Worm (Caenorhabditis elegans) whole organism, midembryonic: Measurements from ENCODE around the gene Y49F6B.13.
"Not testable (repeated sequence)": the region's sequence is repeated elsewhere in the genome, so short reads cannot be mapped to it uniquely, and the experiment has no call there.

Experiments used
- T22C8.4 ChIP-seq: fragments of 200-800 bp; sonication (Bioruptor generic); IDR thresholded peaks from 2 replicates; pipeline ENCODE4 v1.3.6; 2022; ENCODE audit warnings: missing genetic modification characterization, missing compliant biosample characterization
- cog-1 ChIP-seq: sonication (generic microtip); optimal IDR thresholded peaks from 2 replicates; lab custom pipeline; 2016; ENCODE audit warnings: missing genetic modification characterization, missing compliant biosample characterization
- flt-1 ChIP-seq: fragments of 200-800 bp; sonication (Bioruptor generic); IDR thresholded peaks from 2 replicates; pipeline ENCODE4 v1.3.6; 2022; ENCODE audit warnings: missing genetic modification characterization, missing compliant biosample characterization
- klf-2 ChIP-seq: fragments of 200-800 bp; sonication (Bioruptor generic); conservative IDR thresholded peaks from 2 replicates; pipeline ENCODE4 v1.3.6; 2022; ENCODE audit warnings: missing genetic modification reagents, missing genetic modification characterization, missing compliant biosample characterization
- med-1 ChIP-seq: sonication (generic microtip); optimal IDR thresholded peaks from 2 replicates; lab custom pipeline; 2017; ENCODE audit warnings: missing genetic modification characterization, mild to moderate bottlenecking, missing compliant biosample characterization, antibody characterized with exemption, missing genetic modification reagents; ENCODE audit not compliant: insufficient read depth
- ref-1 ChIP-seq: fragments of 200-800 bp; sonication (Bioruptor generic); conservative IDR thresholded peaks from 2 replicates; pipeline ENCODE4 v1.3.6; 2022; ENCODE audit warnings: missing genetic modification reagents, missing genetic modification characterization, missing compliant biosample characterization
- tab-1 ChIP-seq: fragments of 200-800 bp; sonication (Bioruptor generic); IDR thresholded peaks from 2 replicates; pipeline ENCODE4 v1.3.6; 2022; ENCODE audit warnings: missing genetic modification characterization, missing compliant biosample characterization
- ztf-23 ChIP-seq: fragments of 200-800 bp; sonication (Bioruptor generic); IDR thresholded peaks from 2 replicates; pipeline ENCODE4 v1.3.6; 2022; ENCODE audit warnings: missing genetic modification reagents, missing genetic modification characterization, missing compliant biosample characterization
- ztf-29 ChIP-seq: fragments of 200-800 bp; sonication (Bioruptor generic); IDR thresholded peaks from 2 replicates; pipeline ENCODE4 v1.3.6; 2022; ENCODE audit warnings: missing genetic modification reagents, missing genetic modification characterization, missing compliant biosample characterization

Gene Y49F6B.13

DNA sequence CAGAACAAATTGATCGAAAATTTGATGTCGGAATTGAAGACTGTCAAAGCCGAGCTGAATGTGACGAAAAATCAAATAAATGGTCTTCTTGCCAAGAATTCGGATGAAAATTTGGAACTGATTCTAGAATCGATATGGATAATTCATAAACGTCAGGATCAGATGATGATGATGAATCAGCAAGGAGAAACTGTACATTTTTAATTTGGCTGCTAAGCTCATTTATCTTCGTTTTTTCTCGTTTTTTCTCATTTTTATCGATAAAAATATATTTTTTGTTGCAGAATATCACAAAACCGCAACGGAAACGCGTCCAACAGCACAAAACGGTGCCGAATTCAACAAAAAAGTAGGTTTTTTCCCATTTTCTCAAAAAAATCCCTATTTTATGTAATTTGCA, 22.0 kb downstream of the Y49F6B.13 start, which contains the start of gene C16C8.14:
TSS of gene C16C8.14 (plus strand) at position 301 of the 400 bp plus-strand sequence.
- TF ChIP-seq flt-1, T22C8.4, klf-2 (GFP tag; lab: Robert Waterston, UW): not testable (repeated sequence)

DNA sequence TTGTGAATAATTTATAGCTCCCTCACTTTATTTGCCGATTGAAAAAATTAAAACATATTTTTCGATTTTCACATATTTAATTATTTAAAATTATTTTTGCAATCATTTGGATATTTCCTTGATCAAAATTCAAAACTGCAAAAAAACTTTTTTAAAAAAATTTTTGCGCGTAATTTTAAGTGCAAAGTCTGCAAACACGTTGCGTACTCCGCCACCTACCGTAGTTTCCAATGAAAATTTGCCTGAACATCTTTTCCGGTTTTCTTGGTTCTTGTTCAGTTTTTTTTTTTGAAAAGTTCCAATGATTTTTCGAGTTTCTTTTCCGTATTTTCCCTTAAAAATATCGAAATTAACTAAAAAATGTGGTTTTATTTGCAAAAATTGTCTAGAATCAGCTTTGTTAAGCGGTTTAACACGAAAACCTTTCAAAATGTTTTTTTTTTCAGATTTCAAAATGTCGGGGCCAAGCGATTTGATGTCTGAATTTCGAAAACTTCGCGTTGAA, 22.7 kb downstream of the Y49F6B.13 start, which contains the start of gene C16C8.25:
TSS of gene C16C8.25 (plus strand) at position 455 of the 505 bp plus-strand sequence.
- TF ChIP-seq med-1 (no peak), klf-2 (GFP tag; lab: Robert Waterston, UW) (no peak)

DNA sequence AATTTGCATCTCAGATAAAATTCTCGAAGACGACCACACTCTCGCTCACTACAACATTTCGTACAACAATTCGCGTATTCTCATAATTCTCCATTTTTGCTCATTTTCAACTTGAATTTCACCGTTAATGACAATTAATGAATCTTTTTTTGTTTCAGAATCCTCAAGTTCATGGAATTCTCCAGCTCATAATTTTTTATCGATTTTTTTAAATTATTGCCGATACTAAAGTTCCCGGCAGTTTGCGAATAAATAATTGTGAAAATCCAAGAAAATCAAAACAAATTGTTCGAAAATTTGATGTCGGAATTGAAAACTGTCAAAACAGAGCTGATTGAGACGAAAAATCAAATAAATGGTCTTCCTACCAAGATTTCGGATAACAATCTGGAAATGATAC, 23.6 kb downstream of the Y49F6B.13 start, which contains the start of gene C16C8.21:
TSS of gene C16C8.21 (plus strand) at position 301 of the 400 bp plus-strand sequence.
- TF ChIP-seq ref-1 (no peak), flt-1 (GFP tag; lab: Robert Waterston, UW) (no peak), ztf-29 (GFP tag; lab: Robert Waterston, UW) (no peak), ztf-23 (GFP tag; lab: Robert Waterston, UW) (no peak), T22C8.4 (GFP tag; lab: Robert Waterston, UW) (no peak), cog-1 (tag; lab: Kevin White, UChicago) (no peak), klf-2 (GFP tag; lab: Robert Waterston, UW) (no peak), tab-1 (no peak), med-1 (no peak)

DNA sequence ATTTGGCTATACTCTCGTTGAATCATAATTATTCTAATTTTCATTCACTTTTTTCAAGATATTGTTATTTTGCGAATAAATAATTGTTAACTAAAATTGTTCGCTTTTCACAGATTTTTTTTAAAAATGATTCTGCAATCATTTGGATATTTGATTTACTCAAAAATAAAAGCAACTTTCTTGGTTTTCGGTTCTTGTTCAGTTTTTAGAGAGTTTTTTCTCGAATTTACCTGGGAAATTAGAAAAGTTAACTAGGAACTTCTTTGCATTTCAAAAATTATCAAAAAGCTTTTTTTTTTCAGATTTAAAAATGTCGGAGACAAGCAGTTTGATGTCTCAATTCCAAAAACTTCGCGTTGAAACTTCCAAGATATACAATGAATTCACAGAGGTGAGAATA, 24.9 kb downstream of the Y49F6B.13 start, which contains the start of the genes C16C8.20 and gldi-6:
TSS of gene C16C8.20 (plus strand) at position 301 of the 400 bp plus-strand sequence.
TSS of gene gldi-6 (plus strand) at position 301 of the 400 bp plus-strand sequence.
- no peak for TF ChIP-seq klf-2 (GFP tag; lab: Robert Waterston, UW)
- TF ChIP-seq cog-1 (tag; lab: Kevin White, UChicago): no peak
- TF ChIP-seq ztf-23 (GFP tag; lab: Robert Waterston, UW): no peak
- TF ChIP-seq T22C8.4 (GFP tag; lab: Robert Waterston, UW): no peak
- TF ChIP-seq ref-1: no peak
- TF ChIP-seq ztf-29 (GFP tag; lab: Robert Waterston, UW): no peak
- TF ChIP-seq tab-1: no peak
- no peak for TF ChIP-seq med-1
- TF ChIP-seq flt-1 (GFP tag; lab: Robert Waterston, UW): no peak

DNA sequence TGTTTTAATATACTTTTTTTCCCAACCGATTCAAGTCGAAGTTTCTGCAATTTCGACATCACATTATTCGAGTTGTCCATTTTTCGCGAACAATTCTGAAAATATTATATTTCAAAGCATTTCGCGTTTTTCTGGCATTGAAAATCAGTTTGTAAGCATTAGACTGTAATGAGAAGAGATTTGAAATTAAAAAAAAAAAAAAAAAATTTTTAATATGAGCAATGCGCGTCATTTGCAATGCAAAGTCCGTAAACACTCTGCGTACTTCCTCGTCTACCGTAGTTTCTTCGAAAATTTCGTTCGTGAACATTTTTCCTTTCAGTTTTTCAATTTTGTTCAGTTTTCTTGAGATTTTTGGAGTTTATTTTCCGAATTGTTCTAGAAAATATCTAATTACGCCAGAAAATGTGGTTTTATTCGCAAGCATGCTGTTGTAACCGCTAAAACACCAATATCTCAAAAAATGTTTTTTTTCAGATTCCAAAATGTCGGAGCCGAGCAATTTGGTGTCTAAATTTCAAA, 26.2 kb downstream of the Y49F6B.13 start, which contains the start of the genes C16C8.5 and C16C8.16:
TSS of gene C16C8.5 (minus strand) at position 101 of the 522 bp plus-strand sequence.
TSS of gene C16C8.16 (plus strand) at position 472 of the 522 bp plus-strand sequence.
- TF ChIP-seq tab-1: no peak
- no peak for TF ChIP-seq ztf-29 (GFP tag; lab: Robert Waterston, UW)

DNA sequence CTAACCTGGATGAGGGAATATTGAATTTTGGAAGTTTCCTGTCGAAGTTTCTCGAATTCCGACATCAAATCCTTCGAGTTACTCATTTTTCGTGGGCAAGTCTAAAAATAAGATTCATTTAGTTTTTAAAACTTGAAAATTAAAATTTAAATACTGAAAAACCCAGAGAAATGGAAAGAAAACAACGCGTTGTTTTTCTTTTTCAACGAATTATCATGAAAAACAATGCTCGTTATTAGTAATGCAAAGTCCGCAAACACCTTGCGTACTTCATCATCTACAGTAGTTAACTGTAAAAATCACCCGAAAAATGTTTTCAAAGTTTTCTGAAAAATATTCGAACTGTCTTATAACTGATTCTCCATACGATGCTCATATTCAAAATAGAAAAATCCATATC, 27.2 kb downstream of the Y49F6B.13 start, which contains the start of gene C16C8.4:
TSS of gene C16C8.4 (minus strand) at position 101 of the 400 bp plus-strand sequence.
- no peak for TF ChIP-seq ref-1
- TF ChIP-seq flt-1 (GFP tag; lab: Robert Waterston, UW): no peak
- TF ChIP-seq T22C8.4 (GFP tag; lab: Robert Waterston, UW): no peak

DNA sequence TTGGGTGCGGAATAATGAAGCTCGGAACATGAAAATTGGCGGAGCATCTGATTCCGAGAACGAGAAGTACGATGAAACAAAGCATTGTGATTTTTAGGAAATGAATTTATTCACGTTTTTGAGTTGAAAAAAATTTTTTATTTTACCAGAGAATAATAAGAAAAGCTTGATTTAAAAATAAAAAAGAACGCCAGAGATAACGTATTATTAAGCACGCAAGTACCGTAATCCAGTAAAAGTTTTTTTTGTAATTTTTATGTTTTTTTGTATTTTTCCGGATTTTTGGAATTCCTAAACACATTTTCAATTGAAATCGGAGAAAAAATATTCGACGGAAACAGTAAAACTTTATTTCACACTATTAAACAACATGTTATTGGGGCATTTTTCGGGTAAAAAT, 28.3 kb downstream of the Y49F6B.13 start, which contains the start of gene C16C8.22:
TSS of gene C16C8.22 (minus strand) at position 101 of the 400 bp plus-strand sequence.
- TF ChIP-seq ztf-23 (GFP tag; lab: Robert Waterston, UW) (no peak), cog-1 (tag; lab: Kevin White, UChicago) (no peak), ztf-29 (GFP tag; lab: Robert Waterston, UW) (no peak), ref-1 (no peak), med-1 (no peak), tab-1 (no peak), flt-1 (GFP tag; lab: Robert Waterston, UW) (no peak), T22C8.4 (GFP tag; lab: Robert Waterston, UW) (no peak), klf-2 (GFP tag; lab: Robert Waterston, UW) (no peak)

DNA sequence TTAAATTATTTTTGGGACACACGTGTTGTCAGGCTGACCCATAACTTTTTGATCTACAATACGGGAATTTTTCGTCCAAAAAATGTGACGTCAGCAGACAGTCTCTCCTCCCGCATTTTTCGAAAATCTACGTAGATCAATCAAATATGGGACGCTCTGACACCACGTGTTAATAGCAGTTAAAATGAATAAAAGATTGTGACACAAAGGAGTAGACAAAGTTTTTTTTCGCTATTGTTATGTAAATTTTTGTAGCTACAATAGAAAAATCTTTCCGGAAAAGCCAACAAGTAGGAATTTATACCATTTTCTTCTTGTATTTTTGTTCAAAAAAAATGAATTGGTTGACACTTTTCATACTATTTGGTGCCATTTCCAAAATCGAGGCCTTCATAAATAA, 30.1 kb downstream of the Y49F6B.13 start, which contains the start of gene C16C8.27:
TSS of gene C16C8.27 (plus strand) at position 301 of the 400 bp plus-strand sequence.
- TF ChIP-seq cog-1 (tag; lab: Kevin White, UChicago) (no peak), flt-1 (GFP tag; lab: Robert Waterston, UW) (no peak), klf-2 (GFP tag; lab: Robert Waterston, UW) (no peak), ztf-29 (GFP tag; lab: Robert Waterston, UW) (no peak), med-1 (no peak), ztf-23 (GFP tag; lab: Robert Waterston, UW) (no peak), T22C8.4 (GFP tag; lab: Robert Waterston, UW) (no peak), ref-1 (no peak), tab-1 (no peak)

DNA sequence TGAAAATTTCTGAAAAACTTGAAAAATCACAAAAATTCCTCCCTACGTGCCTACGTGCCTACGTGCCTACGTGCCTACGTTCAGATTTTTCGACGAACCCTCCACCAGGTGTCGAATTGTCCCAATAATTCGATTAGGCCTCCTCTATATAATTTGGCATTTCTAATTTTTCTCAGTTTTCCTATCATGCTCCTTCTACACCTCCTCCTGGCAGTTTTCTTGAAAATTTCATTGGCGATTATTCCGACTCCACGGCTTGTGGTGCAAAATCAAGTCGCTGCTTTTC, 30.9 kb downstream of the Y49F6B.13 start, which contains the start of gene C16C8.17:
TSS of gene C16C8.17 (plus strand) at position 187 of the 286 bp plus-strand sequence.
- no peak for TF ChIP-seq klf-2 (GFP tag; lab: Robert Waterston, UW)
- no peak for TF ChIP-seq cog-1 (tag; lab: Kevin White, UChicago)
- TF ChIP-seq tab-1: no peak

DNA sequence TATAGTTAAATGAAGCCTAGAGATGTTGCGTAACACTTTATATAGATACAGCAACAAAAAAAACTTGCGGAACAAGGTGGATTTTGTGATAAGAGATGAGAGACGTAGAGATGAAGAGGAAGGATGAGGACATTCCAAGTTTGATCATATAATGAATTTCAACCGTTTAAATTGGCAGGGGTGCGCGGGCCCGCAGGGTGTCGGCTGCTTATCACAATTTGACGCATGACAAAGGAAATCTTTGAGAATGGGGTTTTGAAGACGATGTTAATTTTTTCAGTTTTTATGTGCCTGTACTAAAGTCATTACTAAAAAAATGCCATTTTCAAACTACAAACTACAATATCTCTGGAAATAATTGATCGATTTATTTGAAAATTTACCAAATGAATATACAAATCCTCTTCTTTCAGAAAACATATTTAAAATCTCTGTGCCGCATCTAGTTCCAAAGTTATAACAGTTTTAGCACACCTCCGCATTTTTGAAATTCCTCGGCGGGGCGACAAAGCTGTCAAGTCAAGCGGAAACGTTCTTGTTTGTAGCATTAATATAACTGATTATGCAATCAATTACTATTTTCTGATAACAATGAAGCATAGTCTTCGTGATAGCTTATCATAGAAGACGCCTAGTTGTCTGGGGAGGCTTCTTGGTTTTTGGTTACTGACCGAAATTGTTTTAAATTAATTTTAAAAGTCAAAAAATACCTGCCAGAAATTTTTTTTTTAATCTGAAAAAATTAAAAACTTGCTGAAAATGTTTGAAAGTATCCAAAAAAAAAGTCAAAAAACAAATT, 31.5 kb downstream of the Y49F6B.13 start:
- TF ChIP-seq ref-1: no peak
- no peak for TF ChIP-seq med-1
- no peak for TF ChIP-seq flt-1 (GFP tag; lab: Robert Waterston, UW)
- TF ChIP-seq cog-1 (tag; lab: Kevin White, UChicago): no peak
- no peak for TF ChIP-seq T22C8.4 (GFP tag; lab: Robert Waterston, UW)
- TF ChIP-seq klf-2 (GFP tag; lab: Robert Waterston, UW): no peak
- TF ChIP-seq tab-1: no peak
- no peak for TF ChIP-seq ztf-23 (GFP tag; lab: Robert Waterston, UW)
- no peak for TF ChIP-seq ztf-29 (GFP tag; lab: Robert Waterston, UW)
